Fruit fly (Drosophila melanogaster) whole organism, pupa: ENCODE data around the gene Ppn.

Source experiments
- CG10348 ChIP-seq: fragments of 200-800 bp; sonication (Bioruptor generic); IDR thresholded peaks from 2 replicates; pipeline ENCODE4 v1.3.6; 2022; ENCODE audit warnings: missing biosample characterization, missing genetic modification characterization
- CG12605 ChIP-seq: fragments of 200-800 bp; sonication (Bioruptor generic); IDR thresholded peaks from 2 replicates; pipeline ENCODE4 v1.3.6; 2022; ENCODE audit warnings: missing biosample characterization, missing genetic modification characterization
- CG13204 ChIP-seq: fragments of 200-800 bp; sonication (Bioruptor generic); optimal IDR thresholded peaks from 2 replicates; lab custom pipeline; 2018; ENCODE audit warnings: missing biosample characterization, mild to moderate bottlenecking, missing genetic modification characterization, moderate library complexity
- CG14655 ChIP-seq: fragments of 200-800 bp; sonication (Bioruptor generic); optimal IDR thresholded peaks from 3 replicates; lab custom pipeline; 2017; ENCODE audit warnings: mild to moderate bottlenecking, missing biosample characterization, missing genetic modification reagents, missing genetic modification characterization
- CG15710 ChIP-seq: fragments of 200-800 bp; sonication (Bioruptor generic); optimal IDR thresholded peaks from 2 replicates; lab custom pipeline; 2018; ENCODE audit warnings: missing biosample characterization, mild to moderate bottlenecking, missing genetic modification characterization, moderate library complexity
- CG17806 ChIP-seq: fragments of 200-800 bp; sonication (Bioruptor generic); optimal IDR thresholded peaks from 2 replicates; lab custom pipeline; 2018; ENCODE audit warnings: missing biosample characterization, mild to moderate bottlenecking, missing genetic modification characterization, moderate library complexity
- CG34367 ChIP-seq: fragments of 200-800 bp; sonication (Bioruptor generic); optimal IDR thresholded peaks from 2 replicates; lab custom pipeline; 2018; ENCODE audit warnings: missing biosample characterization, mild to moderate bottlenecking, missing genetic modification characterization
- CG4496 ChIP-seq: fragments of 200-800 bp; sonication (Bioruptor generic); IDR thresholded peaks from 3 replicates; pipeline ENCODE4 v1.3.6; 2022; ENCODE audit warnings: missing biosample characterization, missing genetic modification characterization
- EcR ChIP-seq: fragments of 200-800 bp; sonication (Bioruptor generic); optimal IDR thresholded peaks from 3 replicates; lab custom pipeline; 2019; ENCODE audit warnings: missing biosample characterization, missing genetic modification characterization, mild to moderate bottlenecking, moderate library complexity, missing genetic modification reagents
- Ets98B ChIP-seq: fragments of 200-800 bp; sonication (Bioruptor generic); IDR thresholded peaks from 2 replicates; pipeline ENCODE4 v1.3.6; 2022; ENCODE audit warnings: missing biosample characterization, missing genetic modification characterization
- Pif1B ChIP-seq: fragments of 200-800 bp; sonication (Bioruptor generic); optimal IDR thresholded peaks from 3 replicates; lab custom pipeline; 2016; ENCODE audit warnings: missing biosample characterization, missing genetic modification characterization
- Snoo ChIP-seq: fragments of 200-800 bp; sonication (Bioruptor generic); optimal IDR thresholded peaks from 3 replicates; lab custom pipeline; 2017; ENCODE audit warnings: missing biosample characterization, mild to moderate bottlenecking, missing genetic modification characterization, inconsistent platforms
- gl ChIP-seq: fragments of 200-800 bp; sonication (Bioruptor generic); optimal IDR thresholded peaks from 2 replicates; lab custom pipeline; 2018; ENCODE audit warnings: missing biosample characterization, mild to moderate bottlenecking, missing genetic modification characterization
- rn ChIP-seq: fragments of 200-800 bp; sonication (Bioruptor generic); IDR thresholded peaks from 2 replicates; pipeline ENCODE4 v1.3.6; 2022; ENCODE audit warnings: missing biosample characterization, missing genetic modification characterization

DNA sequence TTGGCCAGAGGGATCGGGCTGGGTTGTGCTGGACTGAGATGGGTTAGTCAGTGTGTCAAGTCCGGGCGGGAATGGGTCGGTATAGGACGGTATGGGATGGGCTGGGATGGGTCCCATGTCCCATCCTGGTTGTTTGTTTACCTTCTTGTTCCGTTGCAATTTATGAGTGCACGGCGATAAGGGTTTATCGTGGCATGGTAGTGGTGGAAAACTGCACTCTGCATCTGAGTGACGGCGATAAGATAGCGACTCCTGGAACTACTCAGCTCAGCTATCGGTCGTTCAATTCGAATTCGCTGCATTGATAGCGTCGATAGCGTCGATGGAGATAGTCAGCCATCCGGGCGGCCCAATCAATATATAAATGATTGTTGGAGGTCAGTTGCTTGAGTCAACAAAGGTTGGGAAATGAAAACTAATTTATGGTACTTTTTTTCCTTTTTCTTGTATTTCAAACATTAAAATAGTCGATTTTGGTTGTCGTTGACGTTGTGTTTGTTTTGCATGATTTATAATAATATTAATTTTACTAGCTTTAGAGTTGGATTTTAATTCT lies 40.5 kb upstream of the Ppn start:
- no peak for TF ChIP-seq CG12605 (GFP tag; lab: Robert Waterston, UW)
- TF ChIP-seq rn (GFP tag; lab: Robert Waterston, UW), result no peak
- peak; percentile 41 for TF ChIP-seq EcR
- no peak for TF ChIP-seq CG15710
- no peak for TF ChIP-seq CG14655 (GFP tag; lab: Kevin White, UChicago)
- TF ChIP-seq Snoo, result no peak
- no peak for TF ChIP-seq Pif1B (GFP tag; lab: Kevin White, UChicago)
- no peak for TF ChIP-seq CG34367 (tag; lab: Kevin White, UChicago)
- no peak for TF ChIP-seq CG4496
- TF ChIP-seq CG17806, result no peak
- no peak for TF ChIP-seq Ets98B (GFP tag; lab: Robert Waterston, UW)
- TF ChIP-seq gl, result no peak
- TF ChIP-seq CG10348 (GFP tag; lab: Robert Waterston, UW), result no peak
- no peak for TF ChIP-seq CG13204 (GFP tag; lab: Kevin White, UChicago)
